Worm (Caenorhabditis elegans) whole organism, young adult: Measurements from ENCODE around the gene C11H1.7.

ENCODE experiments used
- B0019.2 ChIP-seq: fragments of 200-800 bp; sonication (Bioruptor generic); conservative IDR thresholded peaks from 2 replicates; pipeline ENCODE4 v1.3.6; 2022; ENCODE audit warnings: missing genetic modification reagents, missing genetic modification characterization, missing compliant biosample characterization
- C06A6.2 ChIP-seq: fragments of 200-800 bp; sonication (Bioruptor generic); conservative IDR thresholded peaks from 2 replicates; pipeline ENCODE4 v1.3.6; 2022; ENCODE audit warnings: missing genetic modification characterization, missing compliant biosample characterization
- F49E8.2 ChIP-seq: sonication (generic microtip); optimal IDR thresholded peaks from 3 replicates; lab custom pipeline; 2017; ENCODE audit warnings: missing genetic modification characterization, mild to moderate bottlenecking, missing compliant biosample characterization, antibody characterized with exemption, moderate library complexity; ENCODE audit not compliant: insufficient read depth
- F55B11.4 ChIP-seq: sonication (generic microtip); optimal IDR thresholded peaks from 2 replicates; lab custom pipeline; 2016; ENCODE audit warnings: missing compliant biosample characterization, missing genetic modification characterization, borderline replicate concordance; ENCODE audit not compliant: insufficient read depth
- Y53G8AR.9 ChIP-seq: fragments of 200-800 bp; sonication (Bioruptor generic); conservative IDR thresholded peaks from 2 replicates; pipeline ENCODE4 v1.3.6; 2022; ENCODE audit warnings: missing genetic modification reagents, missing genetic modification characterization, missing compliant biosample characterization
- Y56A3A.18 ChIP-seq: fragments of 200-800 bp; sonication (Bioruptor generic); IDR thresholded peaks from 2 replicates; pipeline ENCODE4 v1.3.6; 2022; ENCODE audit warnings: missing genetic modification reagents, missing genetic modification characterization, missing compliant biosample characterization
- ZK185.1 ChIP-seq: sonication (generic microtip); optimal IDR thresholded peaks from 2 replicates; lab custom pipeline; 2016; ENCODE audit warnings: mild to moderate bottlenecking, missing genetic modification characterization, missing compliant biosample characterization; ENCODE audit not compliant: poor library complexity, severe bottlenecking
- akir-1 ChIP-seq: fragments of 200-800 bp; sonication (Bioruptor generic); optimal IDR thresholded peaks from 2 replicates; lab custom pipeline; 2018; ENCODE audit warnings: mild to moderate bottlenecking, missing genetic modification characterization, moderate library complexity, missing compliant biosample characterization
- ama-1 ChIP-seq, 3 experiments: fragments of 150-350 bp in 1 of 3; sonication (generic microtip) in 2 of 3; optimal IDR thresholded peaks; 2 replicates each; lab custom pipeline; 2014 to 2018; ENCODE audit warnings: missing biosample characterization in 2 of 3, missing genetic modification characterization in 2 of 3, missing genetic modification reagents in 2 of 3
- athp-1 ChIP-seq: sonication (generic microtip); optimal IDR thresholded peaks from 2 replicates; lab custom pipeline; 2017; ENCODE audit warnings: mild to moderate bottlenecking, missing genetic modification characterization, missing compliant biosample characterization
- attf-6 ChIP-seq: fragments of 200-800 bp; sonication (Bioruptor generic); IDR thresholded peaks from 2 replicates; pipeline ENCODE4 v1.3.6; 2022; ENCODE audit warnings: missing genetic modification reagents, missing genetic modification characterization, missing compliant biosample characterization
- bed-1 ChIP-seq: fragments of 200-800 bp; sonication (Bioruptor generic); IDR thresholded peaks from 2 replicates; pipeline ENCODE4 v1.3.6; 2022; ENCODE audit warnings: missing genetic modification reagents, missing genetic modification characterization, missing compliant biosample characterization
- bed-2 ChIP-seq: fragments of 200-800 bp; sonication (Bioruptor generic); IDR thresholded peaks from 2 replicates; pipeline ENCODE4 v1.3.6; 2022; ENCODE audit warnings: missing genetic modification reagents, missing genetic modification characterization, missing compliant biosample characterization
- ceh-27 ChIP-seq: fragments of 200-800 bp; sonication (Bioruptor generic); optimal IDR thresholded peaks from 2 replicates; lab custom pipeline; 2018; ENCODE audit warnings: mild to moderate bottlenecking, missing genetic modification characterization, moderate library complexity, missing compliant biosample characterization
- ceh-79 ChIP-seq: sonication (generic microtip); optimal IDR thresholded peaks from 2 replicates; lab custom pipeline; 2017; ENCODE audit warnings: mild to moderate bottlenecking, missing genetic modification characterization, missing compliant biosample characterization
- chd-7 ChIP-seq: sonication (generic microtip); optimal IDR thresholded peaks from 2 replicates; lab custom pipeline; 2016; ENCODE audit warnings: mild to moderate bottlenecking, missing genetic modification characterization, moderate library complexity, missing compliant biosample characterization
- dpff-1 ChIP-seq: sonication (generic microtip); optimal IDR thresholded peaks from 2 replicates; lab custom pipeline; 2017; ENCODE audit warnings: mild to moderate bottlenecking, missing genetic modification characterization, missing compliant biosample characterization
- egl-18 ChIP-seq: fragments of 200-800 bp; sonication (Bioruptor generic); IDR thresholded peaks from 2 replicates; pipeline ENCODE4 v1.3.6; 2022; ENCODE audit warnings: missing genetic modification reagents, missing genetic modification characterization, missing compliant biosample characterization
- egl-44 ChIP-seq: fragments of 200-800 bp; sonication (Bioruptor generic); IDR thresholded peaks from 2 replicates; pipeline ENCODE4 v1.3.6; 2022; ENCODE audit warnings: missing genetic modification reagents, missing genetic modification characterization, missing compliant biosample characterization
- him-1 ChIP-seq: sonication (generic microtip); optimal IDR thresholded peaks from 2 replicates; lab custom pipeline; 2016; ENCODE audit warnings: missing genotype, missing genetic modification reagents, missing genetic modification characterization, missing compliant biosample characterization
- hmg-1.2 ChIP-seq: fragments of 200-800 bp; sonication (Bioruptor generic); IDR thresholded peaks from 2 replicates; pipeline ENCODE4 v1.3.6; 2022; ENCODE audit warnings: missing genetic modification reagents, missing genetic modification characterization, missing compliant biosample characterization
- hmg-20 ChIP-seq: fragments of 200-800 bp; sonication (Bioruptor generic); IDR thresholded peaks from 2 replicates; pipeline ENCODE4 v1.3.6; 2022; ENCODE audit warnings: missing genetic modification reagents, missing genetic modification characterization, missing compliant biosample characterization
- lin-40 ChIP-seq: sonication (generic microtip); optimal IDR thresholded peaks from 2 replicates; lab custom pipeline; 2016; ENCODE audit warnings: missing genetic modification characterization, mild to moderate bottlenecking, missing compliant biosample characterization, missing genotype, missing genetic modification reagents
- madf-10 ChIP-seq: sonication (generic microtip); optimal IDR thresholded peaks from 2 replicates; lab custom pipeline; 2016; ENCODE audit warnings: mild to moderate bottlenecking, missing genetic modification characterization, missing compliant biosample characterization
- mes-4 ChIP-seq: sonication (generic microtip); optimal IDR thresholded peaks from 2 replicates; lab custom pipeline; 2016; ENCODE audit warnings: missing genotype, missing genetic modification characterization, missing compliant biosample characterization
- nfyb-1 ChIP-seq: fragments of 200-800 bp; sonication (Bioruptor generic); IDR thresholded peaks from 2 replicates; pipeline ENCODE4 v1.3.6; 2022; ENCODE audit warnings: missing genetic modification reagents, missing genetic modification characterization, missing compliant biosample characterization
- nhr-120 ChIP-seq: fragments of 200-800 bp; sonication (Bioruptor generic); IDR thresholded peaks from 2 replicates; pipeline ENCODE4 v1.3.6; 2022; ENCODE audit warnings: missing genetic modification characterization, missing compliant biosample characterization
- nhr-90 ChIP-seq: sonication (generic microtip); optimal IDR thresholded peaks from 2 replicates; lab custom pipeline; 2016; ENCODE audit warnings: missing genotype, mild to moderate bottlenecking, missing genetic modification characterization, missing compliant biosample characterization
- rcor-1 ChIP-seq: fragments of 200-800 bp; sonication (Bioruptor generic); IDR thresholded peaks from 2 replicates; pipeline ENCODE4 v1.3.6; 2022; ENCODE audit warnings: missing genetic modification reagents, missing genetic modification characterization, missing compliant biosample characterization
- somi-1 ChIP-seq: fragments of 200-800 bp; sonication (Bioruptor generic); optimal IDR thresholded peaks from 2 replicates; lab custom pipeline; 2018; ENCODE audit warnings: mild to moderate bottlenecking, missing genetic modification characterization, missing compliant biosample characterization
- sptf-2 ChIP-seq: fragments of 200-800 bp; sonication (Bioruptor generic); optimal IDR thresholded peaks from 2 replicates; lab custom pipeline; 2018; ENCODE audit warnings: mild to moderate bottlenecking, missing genetic modification characterization, missing compliant biosample characterization
- tbp1 ChIP-seq: fragments of 200-800 bp; sonication (Bioruptor generic); optimal IDR thresholded peaks from 2 replicates; lab custom pipeline; 2018; ENCODE audit warnings: mild to moderate bottlenecking, missing genetic modification characterization, missing compliant biosample characterization
- tbx-9 ChIP-seq: sonication (generic microtip); optimal IDR thresholded peaks from 2 replicates; lab custom pipeline; 2016; ENCODE audit warnings: borderline replicate concordance, missing genetic modification characterization, inconsistent platforms, missing compliant biosample characterization
- tlf-1 ChIP-seq: fragments of 200-800 bp; sonication (Bioruptor generic); optimal IDR thresholded peaks from 2 replicates; lab custom pipeline; 2018; ENCODE audit warnings: mild to moderate bottlenecking, missing genetic modification characterization, missing compliant biosample characterization
- unc-130 ChIP-seq: sonication (generic microtip); optimal IDR thresholded peaks from 2 replicates; lab custom pipeline; 2016; ENCODE audit warnings: missing genetic modification reagents, missing genetic modification characterization, missing compliant biosample characterization
- zim-3 ChIP-seq: sonication (generic microtip); optimal IDR thresholded peaks from 2 replicates; lab custom pipeline; 2017; ENCODE audit warnings: mild to moderate bottlenecking, missing genetic modification characterization, moderate library complexity, missing compliant biosample characterization
- ztf-22 ChIP-seq: fragments of 200-800 bp; sonication (Bioruptor generic); optimal IDR thresholded peaks from 2 replicates; lab custom pipeline; 2018; ENCODE audit warnings: mild to moderate bottlenecking, missing genetic modification characterization, moderate library complexity, missing compliant biosample characterization
- ztf-28 ChIP-seq: fragments of 200-800 bp; sonication (Bioruptor generic); IDR thresholded peaks from 2 replicates; pipeline ENCODE4 v1.3.6; 2022; ENCODE audit warnings: missing genetic modification reagents, missing genetic modification characterization, missing compliant biosample characterization
- ztf-3 ChIP-seq: fragments of 200-800 bp; sonication (Bioruptor generic); optimal IDR thresholded peaks from 2 replicates; lab custom pipeline; 2018; ENCODE audit warnings: mild to moderate bottlenecking, missing genetic modification characterization, missing compliant biosample characterization

C11H1.7 gene

ce11 chrX:14327398-14327797 lies at the start of gene C11H1.7:
Gene C11H1.7 (plus strand): TSS chrX:14327409.
- TF ChIP-seq tbx-9 (no peak), egl-18 (GFP tag; lab: Robert Waterston, UW) (no peak), sptf-2 (GFP tag; lab: Kevin White, UChicago) (no peak), him-1 (tag; lab: Kevin White, UChicago) (no peak), chd-7 (tag; lab: Kevin White, UChicago) (no peak), akir-1 (GFP tag; lab: Kevin White, UChicago) (no peak), ceh-79 (no peak), tlf-1 (GFP tag; lab: Kevin White, UChicago) (no peak), F49E8.2 (tag; lab: Kevin White, UChicago) (no peak), Y56A3A.18 (GFP tag; lab: Robert Waterston, UW) (no peak)

ce11 chrX:14281526-14281925 lies 45.7 kb upstream of the C11H1.7 start, which contains the start of gene E02H4.2:
Gene E02H4.2 (minus strand): TSS chrX:14281626.
- TF ChIP-seq hmg-1.2 (GFP tag; lab: Robert Waterston, UW) (no peak), F49E8.2 (tag; lab: Kevin White, UChicago) (no peak), lin-40 (tag; lab: Kevin White, UChicago) (no peak), madf-10 (tag; lab: Kevin White, UChicago) (no peak), unc-130 (GFP tag; lab: Kevin White, UChicago) (no peak), dpff-1 (tag; lab: Kevin White, UChicago) (no peak), ztf-22 (GFP tag; lab: Kevin White, UChicago) (no peak), rcor-1 (GFP tag; lab: Robert Waterston, UW) (no peak), ztf-28 (no peak), athp-1 (tag; lab: Kevin White, UChicago) (no peak), nfyb-1 (GFP tag; lab: Robert Waterston, UW) (no peak), hmg-20 (GFP tag; lab: Robert Waterston, UW) (no peak), bed-2 (GFP tag; lab: Robert Waterston, UW) (no peak), tbp1 (GFP tag; lab: Kevin White, UChicago) (no peak), attf-6 (GFP tag; lab: Robert Waterston, UW) (no peak), B0019.2 (no peak), F55B11.4 (tag; lab: Kevin White, UChicago) (no peak), ceh-79 (no peak), mes-4 (no peak)

ce11 chrX:14287888-14288287 lies 39.3 kb upstream of the C11H1.7 start:
- no peak for TF ChIP-seq nhr-90 (tag; lab: Kevin White, UChicago)
- TF ChIP-seq ama-1 (optimal IDR thresholded peaks at IDR 0.05; lab: Kevin White, UChicago), result no peak
- no peak for TF ChIP-seq ama-1 (GFP tag; optimal IDR thresholded peaks at IDR 0.05; lab: Kevin White, UChicago)
- TF ChIP-seq F55B11.4 (tag; lab: Kevin White, UChicago), result no peak
- TF ChIP-seq ceh-27 (GFP tag; lab: Kevin White, UChicago), result no peak
- no peak for TF ChIP-seq athp-1 (tag; lab: Kevin White, UChicago)
- no peak for TF ChIP-seq egl-44 (GFP tag; lab: Robert Waterston, UW)
- no peak for TF ChIP-seq nhr-120 (GFP tag; lab: Robert Waterston, UW)
- no peak for TF ChIP-seq ZK185.1 (tag; lab: Kevin White, UChicago)
- no peak for TF ChIP-seq zim-3
- no peak for TF ChIP-seq B0019.2
- TF ChIP-seq Y53G8AR.9 (GFP tag; lab: Robert Waterston, UW), result no peak
- no peak for TF ChIP-seq C06A6.2
- TF ChIP-seq madf-10 (tag; lab: Kevin White, UChicago), result no peak
- no peak for TF ChIP-seq chd-7 (tag; lab: Kevin White, UChicago)
- no peak for TF ChIP-seq bed-1 (GFP tag; lab: Robert Waterston, UW)
- no peak for TF ChIP-seq somi-1
- no peak for TF ChIP-seq ztf-3 (GFP tag; lab: Kevin White, UChicago)
